Worm (Caenorhabditis elegans) whole organism, L1 larva: Measurements from ENCODE around the gene T22D1.1.

Source experiments
- ces-1 ChIP-seq: fragments of 150-350 bp; optimal IDR thresholded peaks from 2 replicates; lab custom pipeline; 2014; ENCODE audit warnings: missing biosample characterization, missing genetic modification reagents, missing genetic modification characterization
- dpl-1 ChIP-seq, 3 experiments: fragments of 150-350 bp in 2 of 3; sonication (generic microtip) in 1 of 3; optimal IDR thresholded peaks; 2 replicates each; lab custom pipeline; 2014 to 2017; ENCODE audit warnings: missing biosample characterization in 3 of 3, missing genetic modification characterization in 3 of 3, missing genetic modification reagents in 3 of 3
- fkh-10 ChIP-seq: sonication (generic microtip); optimal IDR thresholded peaks from 2 replicates; lab custom pipeline; 2017; ENCODE audit warnings: missing biosample characterization, missing genetic modification reagents, missing genetic modification characterization
- nhr-11 ChIP-seq: fragments of 150-350 bp; optimal IDR thresholded peaks from 2 replicates; lab custom pipeline; 2014; ENCODE audit warnings: missing biosample characterization, missing genetic modification characterization
- snpc-4 ChIP-seq: fragments of 150-350 bp; optimal IDR thresholded peaks from 2 replicates; lab custom pipeline; 2014; ENCODE audit warnings: missing biosample characterization, missing genetic modification characterization
- unc-62 ChIP-seq: fragments of 150-350 bp; optimal IDR thresholded peaks from 2 replicates; lab custom pipeline; 2014; ENCODE audit warnings: missing biosample characterization, missing genetic modification reagents, missing genetic modification characterization

DNA sequence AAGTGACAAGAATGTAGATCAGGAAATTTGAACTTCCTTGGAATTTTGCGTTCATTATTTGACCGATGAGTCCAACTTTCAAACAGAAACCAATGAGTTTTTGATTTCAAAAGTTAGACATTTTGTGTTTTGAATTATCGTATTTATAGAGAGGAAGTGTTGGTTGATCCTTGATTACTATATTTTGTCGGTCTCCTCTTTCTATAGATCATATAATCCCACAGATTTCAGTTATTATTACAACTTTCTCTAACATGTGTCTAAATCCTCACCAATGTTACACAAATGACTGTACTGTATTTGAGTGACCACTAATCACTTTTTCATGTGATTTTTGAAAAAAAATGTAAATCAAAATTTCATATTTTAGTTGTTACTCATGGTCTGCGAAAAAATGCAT lies 41.3 kb downstream of the T22D1.1 start, which contains the start of gene B0478.3:
- TF ChIP-seq unc-62 (GFP tag; lab: Kevin White, UChicago) (no peak), snpc-4 (no peak), fkh-10 (GFP tag; lab: Kevin White, UChicago) (no peak), ces-1 (GFP tag; lab: Kevin White, UChicago) (no peak), dpl-1 (GFP tag; optimal IDR thresholded peaks at IDR 0.05; lab: Kevin White, UChicago) (no peak), nhr-11 (tag; lab: Kevin White, UChicago) (no peak)
